3 fruit fly cellular contexts compared by ENCODE assay signal in the genomic region with DNA sequence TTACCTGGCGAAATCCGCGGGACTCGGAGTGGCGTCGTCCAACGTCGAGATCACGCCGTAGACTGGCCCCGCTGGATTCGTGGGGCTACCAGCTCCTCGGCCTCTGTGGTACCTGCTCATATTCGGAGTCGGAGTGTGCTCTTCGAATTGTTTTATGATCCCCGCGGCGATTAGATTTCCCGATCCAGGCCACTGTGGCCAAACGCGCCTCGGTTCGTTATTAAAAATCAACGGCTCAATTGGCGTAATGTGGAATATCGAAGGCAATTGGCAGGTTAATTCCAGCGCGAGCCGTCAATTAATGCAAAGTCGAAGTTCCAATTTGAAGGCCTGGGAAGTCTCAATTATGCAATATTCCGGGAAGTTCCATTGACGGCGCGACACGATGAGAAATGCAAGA.
TF ChIP-seq lines count a peak whose summit lies in the region.

No protein-coding gene starts in this region.

- no peak for TF ChIP-seq CTCF in whole organism, embryonic (GFP tag; optimal IDR thresholded peaks at IDR 0.05; lab: Kevin White, UChicago)

TF ChIP-seq in whole organism, 6 proteins besides CTCF, POLR2A, EP300 and RAD21:
- TF ChIP-seq Dll (optimal IDR thresholded peaks at IDR 0.05; lab: Kevin White, UChicago) (peak; percentile 9), CG8478 (optimal IDR thresholded peaks at IDR 0.05; lab: Kevin White, UChicago) (no peak)

TF ChIP-seq in whole organism, embryonic, 481 proteins besides CTCF, POLR2A, EP300 and RAD21:
- TF ChIP-seq CG8388 (GFP tag; optimal IDR thresholded peaks at IDR 0.05; lab: Kevin White, UChicago): no peak
- TF ChIP-seq grau (tag; optimal IDR thresholded peaks at IDR 0.05; lab: Kevin White, UChicago): no peak
- peak; percentile 28 for TF ChIP-seq grn (GFP tag; optimal IDR thresholded peaks at IDR 0.05; lab: Kevin White, UChicago)
- no peak for TF ChIP-seq CG4360 (GFP tag; IDR thresholded peaks at IDR 0.05; lab: Robert Waterston, UW)
- TF ChIP-seq CG16813 (GFP tag; IDR thresholded peaks at IDR 0.05; lab: Robert Waterston, UW; ENCODE audit: partially characterized antibody): 0 out of 3 replicates have a peak, but pooled peaks have one; percentile 38
- no peak for TF ChIP-seq CG4820 (GFP tag; optimal IDR thresholded peaks at IDR 0.05; lab: Kevin White, UChicago)
- no peak for TF ChIP-seq fd64A (GFP tag; optimal IDR thresholded peaks at IDR 0.05; lab: Kevin White, UChicago)
- TF ChIP-seq CG15011 (GFP tag; optimal IDR thresholded peaks at IDR 0.05; lab: Kevin White, UChicago): no peak
- TF ChIP-seq gt (GFP tag; IDR thresholded peaks at IDR 0.05; lab: Robert Waterston, UW): no peak
- no peak for TF ChIP-seq chn (GFP tag; optimal IDR thresholded peaks at IDR 0.05; lab: Kevin White, UChicago)
- no peak for TF ChIP-seq croc (GFP tag; conservative IDR thresholded peaks at IDR 0.05; lab: Robert Waterston, UW)
- TF ChIP-seq CG8281 (tag; optimal IDR thresholded peaks at IDR 0.05; lab: Kevin White, UChicago): no peak
- TF ChIP-seq CG10543 (GFP tag; optimal IDR thresholded peaks at IDR 0.05; lab: Kevin White, UChicago): peak; percentile 5
- no peak for TF ChIP-seq CG31365 (tag; optimal IDR thresholded peaks at IDR 0.05; lab: Kevin White, UChicago)
- TF ChIP-seq CG1024 (GFP tag; IDR thresholded peaks at IDR 0.05; lab: Robert Waterston, UW): no peak
- TF ChIP-seq sr (GFP tag; IDR thresholded peaks at IDR 0.05; lab: Robert Waterston, UW): 0 out of 3 replicates have a peak, but pooled peaks have one; percentile 26
- TF ChIP-seq CG12659 (GFP tag; optimal IDR thresholded peaks at IDR 0.05; lab: Kevin White, UChicago): no peak
- no peak for TF ChIP-seq Jarid2 (GFP tag; optimal IDR thresholded peaks at IDR 0.05; lab: Kevin White, UChicago)
- TF ChIP-seq jing (GFP tag; optimal IDR thresholded peaks at IDR 0.05; lab: Kevin White, UChicago): no peak
- peak; percentile 25 for TF ChIP-seq Deaf1 (tag; optimal IDR thresholded peaks at IDR 0.05; lab: Kevin White, UChicago)
- peak; percentile 18 for TF ChIP-seq Med (GFP tag; lab: Kevin White, UChicago)
- no peak for TF ChIP-seq HHEX (GFP tag; optimal IDR thresholded peaks at IDR 0.05; lab: Kevin White, UChicago)
- no peak for TF ChIP-seq kay (GFP tag; optimal IDR thresholded peaks at IDR 0.05; lab: Kevin White, UChicago)
- no peak for TF ChIP-seq hth (optimal IDR thresholded peaks at IDR 0.05; lab: Kevin White, UChicago)
- TF ChIP-seq Pdp1 (GFP tag; optimal IDR thresholded peaks at IDR 0.05; lab: Kevin White, UChicago): peak in 1 of 2 experiments; percentile 88
- TF ChIP-seq sens (GFP tag; lab: Kevin White, UChicago): peak; percentile 75
- no peak for TF ChIP-seq z (GFP tag; IDR thresholded peaks at IDR 0.05; lab: Robert Waterston, UW)
- TF ChIP-seq CG13894 (tag; optimal IDR thresholded peaks at IDR 0.05; lab: Kevin White, UChicago): peak; percentile 24
- no peak for TF ChIP-seq stc (GFP tag; IDR thresholded peaks at IDR 0.05; lab: Robert Waterston, UW)

TF ChIP-seq in whole organism, prepupa, 60 proteins besides CTCF, POLR2A, EP300 and RAD21:
- TF ChIP-seq CG6276 (GFP tag; optimal IDR thresholded peaks at IDR 0.05; lab: Kevin White, UChicago) (peak; percentile 16), CG32006 (GFP tag; optimal IDR thresholded peaks at IDR 0.05; lab: Kevin White, UChicago) (no peak), Eip78C (GFP tag; lab: Kevin White, UChicago) (peak; percentile 50)
TF ChIP-seq in whole organism, prepupa: peak in this region for 2.
